Worm (Caenorhabditis elegans) whole organism, L1 larva: ENCODE results near the gene C35A11.4.

ENCODE experiments used
- C04F5.9 ChIP-seq: sonication (generic microtip); optimal IDR thresholded peaks from 2 replicates; lab custom pipeline; 2016; ENCODE audit warnings: missing genetic modification characterization, missing compliant biosample characterization
- alr-1 ChIP-seq: fragments of 200-800 bp; sonication (Bioruptor generic); optimal IDR thresholded peaks from 2 replicates; lab custom pipeline; 2018; ENCODE audit warnings: borderline replicate concordance, mild to moderate bottlenecking, missing genetic modification characterization, missing compliant biosample characterization
- ama-1 ChIP-seq: fragments of 150-350 bp; optimal IDR thresholded peaks from 2 replicates; lab custom pipeline; 2014
- blmp-1 ChIP-seq: fragments of 150-350 bp; optimal IDR thresholded peaks from 2 replicates; lab custom pipeline; 2014; ENCODE audit warnings: missing biosample characterization, missing genetic modification characterization
- ceh-8 ChIP-seq: fragments of 200-800 bp; sonication (Bioruptor generic); optimal IDR thresholded peaks from 2 replicates; lab custom pipeline; 2018; ENCODE audit warnings: mild to moderate bottlenecking, missing genetic modification characterization, moderate library complexity, missing compliant biosample characterization
- ceh-82 ChIP-seq, 3 experiments: fragments of 150-350 bp in 1 of 3; sonication (generic microtip) in 2 of 3; optimal IDR thresholded peaks; 2 replicates each; lab custom pipeline; 2014 to 2017; ENCODE audit warnings: missing biosample characterization in 3 of 3, missing genetic modification characterization in 3 of 3
- ceh-90 ChIP-seq: sonication (generic microtip); optimal IDR thresholded peaks from 2 replicates; lab custom pipeline; 2016; ENCODE audit warnings: missing genetic modification characterization, missing compliant biosample characterization
- ces-1 ChIP-seq: fragments of 150-350 bp; optimal IDR thresholded peaks from 2 replicates; lab custom pipeline; 2014; ENCODE audit warnings: missing biosample characterization, missing genetic modification reagents, missing genetic modification characterization
- dpl-1 ChIP-seq, 3 experiments: fragments of 150-350 bp in 2 of 3; sonication (generic microtip) in 1 of 3; optimal IDR thresholded peaks; 2 replicates each; lab custom pipeline; 2014 to 2017; ENCODE audit warnings: missing biosample characterization in 3 of 3, missing genetic modification characterization in 3 of 3, missing genetic modification reagents in 3 of 3
- efl-1 ChIP-seq, 4 experiments: fragments of 150-350 bp; optimal IDR thresholded peaks in 3 of 4; peaks in 1 of 4; 1 replicate in 1 of 4; 2 replicates in 3 of 4; lab custom pipeline; 2014; ENCODE audit warnings: missing biosample characterization in 2 of 4, missing genetic modification characterization in 2 of 4, missing genetic modification reagents in 2 of 4
- efl-3 ChIP-seq: fragments of 200-800 bp; sonication (Bioruptor generic); optimal IDR thresholded peaks from 2 replicates; lab custom pipeline; 2018; ENCODE audit warnings: mild to moderate bottlenecking, missing genetic modification characterization, missing compliant biosample characterization
- elt-2 ChIP-seq: sonication (generic microtip); optimal IDR thresholded peaks from 2 replicates; lab custom pipeline; 2016; ENCODE audit warnings: missing genetic modification characterization, mild to moderate bottlenecking, inconsistent platforms, missing compliant biosample characterization, missing genetic modification reagents
- ets-5 ChIP-seq: fragments of 200-800 bp; sonication (Bioruptor generic); IDR thresholded peaks from 2 replicates; pipeline ENCODE4 v1.3.6; 2022; ENCODE audit warnings: missing genetic modification characterization, missing compliant biosample characterization
- fkh-10 ChIP-seq: sonication (generic microtip); optimal IDR thresholded peaks from 2 replicates; lab custom pipeline; 2017; ENCODE audit warnings: missing biosample characterization, missing genetic modification reagents, missing genetic modification characterization
- fkh-8 ChIP-seq: sonication (generic microtip); optimal IDR thresholded peaks from 2 replicates; lab custom pipeline; 2016; ENCODE audit warnings: mild to moderate bottlenecking, missing genetic modification characterization, missing compliant biosample characterization
- grh-1 ChIP-seq: fragments of 200-800 bp; sonication (Bioruptor generic); IDR thresholded peaks from 2 replicates; pipeline ENCODE4 v1.3.6; 2022; ENCODE audit warnings: missing genetic modification reagents, missing genetic modification characterization, missing compliant biosample characterization
- hlh-17 ChIP-seq: fragments of 200-800 bp; sonication (Bioruptor generic); optimal IDR thresholded peaks from 2 replicates; lab custom pipeline; 2018; ENCODE audit warnings: missing genetic modification characterization, mild to moderate bottlenecking, missing compliant biosample characterization, moderate library complexity, borderline replicate concordance
- irx-1 ChIP-seq: sonication (generic microtip); optimal IDR thresholded peaks from 2 replicates; lab custom pipeline; 2016; ENCODE audit warnings: missing genetic modification characterization, missing compliant biosample characterization
- isw-1 ChIP-seq: fragments of 200-800 bp; sonication (Bioruptor generic); IDR thresholded peaks from 2 replicates; pipeline ENCODE4 v1.3.6; 2022; ENCODE audit warnings: missing genetic modification characterization, missing compliant biosample characterization
- lin-13 ChIP-seq: fragments of 150-350 bp; optimal IDR thresholded peaks from 2 replicates; lab custom pipeline; 2014; ENCODE audit warnings: missing biosample characterization, missing genetic modification reagents, missing genetic modification characterization
- lin-14 ChIP-seq: fragments of 200-800 bp; sonication (Bioruptor generic); optimal IDR thresholded peaks from 2 replicates; lab custom pipeline; 2018; ENCODE audit warnings: mild to moderate bottlenecking, missing genetic modification characterization, moderate library complexity, missing compliant biosample characterization
- lin-35 ChIP-seq, 2 experiments: fragments of 150-350 bp; optimal IDR thresholded peaks; 2 replicates each; lab custom pipeline; 2014; ENCODE audit warnings: missing biosample characterization in 2 of 2, missing genetic modification characterization in 2 of 2, missing genetic modification reagents in 2 of 2
- mab-9 ChIP-seq: fragments of 200-800 bp; sonication (Bioruptor generic); IDR thresholded peaks from 2 replicates; pipeline ENCODE4 v1.3.6; 2022; ENCODE audit warnings: missing genetic modification reagents, missing genetic modification characterization, missing compliant biosample characterization
- nhr-11 ChIP-seq: fragments of 150-350 bp; optimal IDR thresholded peaks from 2 replicates; lab custom pipeline; 2014; ENCODE audit warnings: missing biosample characterization, missing genetic modification characterization
- nhr-12 ChIP-seq: sonication (generic microtip); optimal IDR thresholded peaks from 2 replicates; lab custom pipeline; 2017; ENCODE audit warnings: missing biosample characterization, missing genetic modification characterization
- nhr-28 ChIP-seq: fragments of 150-350 bp; optimal IDR thresholded peaks from 2 replicates; lab custom pipeline; 2014; ENCODE audit warnings: missing biosample characterization, missing genetic modification characterization
- nhr-47 ChIP-seq: sonication (generic microtip); optimal IDR thresholded peaks from 2 replicates; lab custom pipeline; 2016; ENCODE audit warnings: mild to moderate bottlenecking, missing genetic modification characterization, moderate library complexity, missing compliant biosample characterization
- nhr-71 ChIP-seq: sonication (generic microtip); optimal IDR thresholded peaks from 2 replicates; lab custom pipeline; 2016; ENCODE audit warnings: mild to moderate bottlenecking, missing genetic modification characterization, moderate library complexity, missing compliant biosample characterization
- nhr-84 ChIP-seq: sonication (generic microtip); optimal IDR thresholded peaks from 2 replicates; lab custom pipeline; 2017; ENCODE audit warnings: missing biosample characterization, missing genetic modification characterization
- pag-3 ChIP-seq: sonication (generic microtip); optimal IDR thresholded peaks from 2 replicates; lab custom pipeline; 2017; ENCODE audit warnings: missing genetic modification characterization, mild to moderate bottlenecking, missing compliant biosample characterization, antibody characterized with exemption, borderline replicate concordance; ENCODE audit not compliant: insufficient read depth
- pax-3 ChIP-seq: fragments of 200-800 bp; sonication (Bioruptor generic); optimal IDR thresholded peaks from 2 replicates; lab custom pipeline; 2018; ENCODE audit warnings: mild to moderate bottlenecking, missing genetic modification characterization, moderate library complexity, missing compliant biosample characterization
- pqm-1 ChIP-seq: sonication (generic microtip); optimal IDR thresholded peaks from 3 replicates; lab custom pipeline; 2017; ENCODE audit warnings: missing biosample characterization, missing genetic modification characterization
- skn-1 ChIP-seq: fragments of 150-350 bp; optimal IDR thresholded peaks from 2 replicates; lab custom pipeline; 2014; ENCODE audit warnings: missing biosample characterization, missing genetic modification characterization
- snpc-4 ChIP-seq: fragments of 150-350 bp; optimal IDR thresholded peaks from 2 replicates; lab custom pipeline; 2014; ENCODE audit warnings: missing biosample characterization, missing genetic modification characterization
- sox-4 ChIP-seq: sonication (generic microtip); optimal IDR thresholded peaks from 2 replicates; lab custom pipeline; 2016; ENCODE audit warnings: missing genetic modification characterization, missing compliant biosample characterization
- sup-37 ChIP-seq: fragments of 200-800 bp; sonication (Bioruptor generic); optimal IDR thresholded peaks from 2 replicates; lab custom pipeline; 2018; ENCODE audit warnings: mild to moderate bottlenecking, missing genetic modification characterization, missing compliant biosample characterization
- tbx-2 ChIP-seq: sonication (generic microtip); optimal IDR thresholded peaks from 2 replicates; lab custom pipeline; 2016; ENCODE audit warnings: missing genetic modification characterization, missing compliant biosample characterization
- tlp-1 ChIP-seq: fragments of 150-350 bp; optimal IDR thresholded peaks from 2 replicates; lab custom pipeline; 2014; ENCODE audit warnings: missing biosample characterization, missing genetic modification characterization
- unc-130 ChIP-seq: fragments of 150-350 bp; optimal IDR thresholded peaks from 2 replicates; lab custom pipeline; 2017; ENCODE audit warnings: missing biosample characterization, missing genetic modification characterization, inconsistent platforms
- unc-30 ChIP-seq: sonication (generic microtip); optimal IDR thresholded peaks from 2 replicates; lab custom pipeline; 2017; ENCODE audit warnings: missing biosample characterization, missing genetic modification characterization
- unc-62 ChIP-seq: fragments of 150-350 bp; optimal IDR thresholded peaks from 2 replicates; lab custom pipeline; 2014; ENCODE audit warnings: missing biosample characterization, missing genetic modification reagents, missing genetic modification characterization
- unc-98 ChIP-seq: fragments of 200-800 bp; sonication (Bioruptor generic); IDR thresholded peaks from 2 replicates; pipeline ENCODE4 v1.3.6; 2022; ENCODE audit warnings: missing genetic modification characterization, missing compliant biosample characterization
- xbp-1 ChIP-seq: sonication (generic microtip); optimal IDR thresholded peaks from 2 replicates; lab custom pipeline; 2016; ENCODE audit warnings: missing genetic modification characterization, missing compliant biosample characterization

C35A11.4 gene

DNA sequence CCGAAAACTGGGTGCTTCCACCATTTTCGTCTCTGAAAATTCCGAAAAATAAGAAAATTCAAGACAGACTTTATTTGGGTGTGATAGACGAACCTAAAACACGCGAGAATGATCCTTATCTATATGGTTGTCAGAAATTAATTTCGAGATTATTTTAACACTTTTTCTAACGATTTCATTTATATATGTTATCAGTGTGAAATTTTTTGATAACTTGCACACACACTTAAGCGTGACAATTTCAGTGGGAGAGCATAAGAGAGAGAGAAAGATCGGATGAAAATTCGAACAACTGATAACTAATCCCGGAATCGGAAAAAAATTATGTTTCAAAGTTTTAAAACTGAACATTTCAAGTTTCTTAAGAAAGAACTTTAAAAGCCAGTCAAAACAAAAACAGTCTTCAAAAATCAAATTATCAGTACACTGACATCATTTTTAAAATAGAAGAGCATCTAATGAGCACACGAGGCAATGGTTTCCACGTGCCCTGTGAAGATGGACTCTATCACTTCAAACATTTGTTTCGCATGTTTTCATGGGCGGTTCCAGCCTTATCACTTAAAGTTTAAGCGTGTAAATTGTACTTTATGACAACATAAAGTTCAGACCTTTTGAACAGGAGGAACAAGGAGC lies at the start of gene C35A11.4:
Gene C35A11.4 (minus strand): TSS at position 156 of the 636 bp plus-strand sequence.
- TF ChIP-seq tlp-1 (tag; lab: Kevin White, UChicago), result peak; percentile 56
- TF ChIP-seq nhr-71 (tag; lab: Kevin White, UChicago), result peak; percentile 9
- peak in 1 of 2 experiments; percentile 23 for TF ChIP-seq lin-35 (GFP tag; optimal IDR thresholded peaks at IDR 0.05; lab: Kevin White, UChicago)
- peak; percentile 27 for TF ChIP-seq pqm-1
- no peak for TF ChIP-seq blmp-1 (tag; lab: Kevin White, UChicago)
- TF ChIP-seq nhr-28 (tag; lab: Kevin White, UChicago), result no peak
- no peak for TF ChIP-seq ama-1 (lab: Kevin White, UChicago)
- peak; percentile 97 for TF ChIP-seq elt-2

DNA sequence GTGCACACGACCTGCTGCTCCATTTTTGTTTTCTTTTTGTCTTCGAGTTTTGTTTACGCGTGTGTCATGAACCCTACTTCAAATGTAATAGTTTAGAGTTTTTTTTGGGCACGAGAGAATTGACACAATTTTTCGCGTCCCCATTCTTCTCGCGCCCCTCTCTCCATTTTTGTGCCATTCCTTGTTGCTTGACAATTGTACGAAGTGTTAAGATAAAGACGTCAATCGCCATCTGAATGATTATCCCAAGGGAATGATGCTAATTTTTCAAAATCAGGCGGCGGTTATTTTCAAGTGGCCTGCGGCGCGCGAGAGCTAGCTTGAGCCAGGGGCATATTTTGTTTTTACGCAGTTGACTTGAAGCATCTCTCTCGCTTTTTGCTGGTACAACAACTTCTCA lies 49.4 kb upstream of the C35A11.4 start:
- TF ChIP-seq lin-13 (GFP tag; lab: Kevin White, UChicago), result no peak
- peak; percentile 28 for TF ChIP-seq lin-14 (GFP tag; lab: Kevin White, UChicago)
- 0 out of 2 replicates have a peak, but pooled peaks have one; percentile 11 for TF ChIP-seq mab-9 (GFP tag; lab: Robert Waterston, UW)
- TF ChIP-seq, all 84 proteins: peak for 2

DNA sequence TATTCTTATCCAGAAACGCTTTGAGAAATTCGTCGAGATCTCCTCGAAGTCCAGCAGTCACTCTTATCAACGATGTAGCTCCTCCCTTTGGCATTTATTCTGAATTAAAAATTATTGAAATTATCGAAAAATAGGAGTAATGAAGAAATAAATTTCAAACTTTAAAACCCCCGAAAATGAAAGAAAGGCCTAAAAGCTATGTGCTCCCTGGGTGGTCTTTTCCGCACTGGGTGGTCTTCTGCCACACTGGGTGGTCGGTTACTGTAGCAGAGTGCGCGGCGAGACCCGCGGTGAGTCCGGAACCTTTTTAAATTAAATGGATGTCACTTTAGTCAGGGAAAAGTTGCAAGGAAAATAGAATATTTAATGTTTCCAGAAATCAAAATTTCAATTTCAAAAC lies 46.1 kb upstream of the C35A11.4 start, which contains the start of gene snpc-1.3:
Gene snpc-1.3 (minus strand): TSS at position 101 of the 400 bp plus-strand sequence.
- TF ChIP-seq pax-3 (tag; lab: Kevin White, UChicago), result no peak
- TF ChIP-seq pag-3 (tag; lab: Kevin White, UChicago), result no peak
- no peak for TF ChIP-seq xbp-1 (tag; lab: Kevin White, UChicago)
- no peak for TF ChIP-seq skn-1
- TF ChIP-seq nhr-71 (tag; lab: Kevin White, UChicago), result no peak
- TF ChIP-seq unc-98 (GFP tag; lab: Robert Waterston, UW), result no peak
- no peak for TF ChIP-seq ceh-82 (tag; optimal IDR thresholded peaks at IDR 0.05; lab: Kevin White, UChicago)
- TF ChIP-seq irx-1 (tag; lab: Kevin White, UChicago), result no peak
- TF ChIP-seq ceh-8 (GFP tag; lab: Kevin White, UChicago), result no peak
- no peak for TF ChIP-seq nhr-84 (tag; lab: Kevin White, UChicago)
- no peak for TF ChIP-seq nhr-11 (tag; lab: Kevin White, UChicago)
- no peak for TF ChIP-seq ceh-90

DNA sequence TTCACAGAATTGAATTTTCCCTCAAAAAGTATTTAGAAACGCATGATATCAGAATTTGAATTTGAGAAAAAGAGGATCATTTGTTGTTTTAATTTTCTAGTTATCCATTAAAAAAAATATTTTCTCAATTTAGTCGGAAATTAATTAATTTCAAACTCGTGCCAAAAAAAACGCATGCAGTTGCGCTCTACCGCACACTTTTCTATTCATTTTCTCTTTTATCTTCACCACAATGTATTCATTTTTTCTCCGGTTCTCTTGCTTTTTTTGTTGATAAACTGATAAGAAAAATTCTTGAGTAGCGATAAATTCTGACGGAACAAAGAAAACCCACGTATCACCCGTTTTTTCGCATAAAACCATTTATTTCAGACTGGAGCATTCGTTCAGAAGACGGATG lies 40.1 kb upstream of the C35A11.4 start, which contains the start of gene acl-6:
Gene acl-6 (plus strand): TSS at position 367 of the 400 bp plus-strand sequence.
- no peak for TF ChIP-seq isw-1 (GFP tag; lab: Robert Waterston, UW)
- TF ChIP-seq ces-1 (GFP tag; lab: Kevin White, UChicago), result no peak
- peak in 1 of 3 experiments; percentile 36 for TF ChIP-seq ceh-82 (tag; optimal IDR thresholded peaks at IDR 0.05; lab: Kevin White, UChicago)
- TF ChIP-seq tlp-1 (tag; lab: Kevin White, UChicago), result no peak
- no peak for TF ChIP-seq alr-1 (tag; lab: Kevin White, UChicago)
- TF ChIP-seq fkh-10 (GFP tag; lab: Kevin White, UChicago), result no peak
- TF ChIP-seq hlh-17 (GFP tag; lab: Kevin White, UChicago), result no peak
- TF ChIP-seq C04F5.9 (tag; lab: Kevin White, UChicago), result no peak
- TF ChIP-seq fkh-8, result no peak
- TF ChIP-seq ets-5, result no peak
- peak; percentile 89 for TF ChIP-seq blmp-1 (tag; lab: Kevin White, UChicago)
- TF ChIP-seq sox-4 (tag; lab: Kevin White, UChicago), result no peak
- no peak for TF ChIP-seq pax-3 (tag; lab: Kevin White, UChicago)
- no peak for TF ChIP-seq nhr-12 (tag; lab: Kevin White, UChicago)
- peak; percentile 11 for TF ChIP-seq tbx-2 (tag; lab: Kevin White, UChicago)
- no peak for TF ChIP-seq unc-130 (tag; lab: Kevin White, UChicago)
- TF ChIP-seq sup-37 (GFP tag; lab: Kevin White, UChicago), result no peak
- TF ChIP-seq unc-62 (GFP tag; lab: Kevin White, UChicago), result no peak
- no peak for TF ChIP-seq ama-1 (lab: Kevin White, UChicago)
- no peak for TF ChIP-seq snpc-4 (tag; lab: Kevin White, UChicago)
- no peak for TF ChIP-seq unc-30 (tag; lab: Kevin White, UChicago)
- TF ChIP-seq efl-1 (optimal IDR thresholded peaks at IDR 0.05; lab: Kevin White, UChicago), result peak; percentile 48 to 90
- peak; percentile 89 to 99 for TF ChIP-seq efl-1 (GFP tag; optimal IDR thresholded peaks at IDR 0.05 in 1 of 2; lab: Kevin White, UChicago)
- no peak for TF ChIP-seq grh-1
- TF ChIP-seq efl-3 (GFP tag; lab: Kevin White, UChicago), result no peak
- no peak for TF ChIP-seq nhr-84 (tag; lab: Kevin White, UChicago)
- TF ChIP-seq nhr-47 (tag; lab: Kevin White, UChicago), result peak; percentile 37
- no peak for TF ChIP-seq ceh-90
- no peak for TF ChIP-seq pag-3 (tag; lab: Kevin White, UChicago)
- TF ChIP-seq nhr-71 (tag; lab: Kevin White, UChicago), result peak; percentile 59
- TF ChIP-seq mab-9 (GFP tag; lab: Robert Waterston, UW), result no peak
- peak; percentile 59 for TF ChIP-seq lin-14 (GFP tag; lab: Kevin White, UChicago)
- TF ChIP-seq ceh-8 (GFP tag; lab: Kevin White, UChicago), result no peak
- TF ChIP-seq dpl-1 (GFP tag; optimal IDR thresholded peaks at IDR 0.05; lab: Kevin White, UChicago), result peak; percentile 85 to 91 (median 91)
